Fruit fly (Drosophila melanogaster) whole organism: Measurements from ENCODE around the gene TfIIEbeta.

Experiments used
- CG8478 ChIP-seq: fragments of >200 bp; optimal IDR thresholded peaks from 2 replicates; lab custom pipeline; 2018; ENCODE audit warnings: inconsistent platforms
- Dll ChIP-seq: fragments of >200 bp; optimal IDR thresholded peaks from 2 replicates; lab custom pipeline; 2017
- EcR ChIP-seq, 2 experiments: fragments of >200 bp; optimal IDR thresholded peaks; 2 replicates each; lab custom pipeline; 2017; ENCODE audit warnings: missing biosample characterization in 2 of 2, missing genetic modification characterization in 2 of 2, missing genetic modification reagents in 2 of 2
- pan ChIP-seq: fragments of >200 bp; optimal IDR thresholded peaks from 2 replicates; lab custom pipeline; 2017
- psq ChIP-seq: fragments of >200 bp; optimal IDR thresholded peaks from 2 replicates; lab custom pipeline; 2017
- usp ChIP-seq: fragments of >200 bp; optimal IDR thresholded peaks from 2 replicates; lab custom pipeline; 2017; ENCODE audit warnings: missing biosample characterization, missing genetic modification characterization, mixed read lengths

The TfIIEbeta gene

DNA sequence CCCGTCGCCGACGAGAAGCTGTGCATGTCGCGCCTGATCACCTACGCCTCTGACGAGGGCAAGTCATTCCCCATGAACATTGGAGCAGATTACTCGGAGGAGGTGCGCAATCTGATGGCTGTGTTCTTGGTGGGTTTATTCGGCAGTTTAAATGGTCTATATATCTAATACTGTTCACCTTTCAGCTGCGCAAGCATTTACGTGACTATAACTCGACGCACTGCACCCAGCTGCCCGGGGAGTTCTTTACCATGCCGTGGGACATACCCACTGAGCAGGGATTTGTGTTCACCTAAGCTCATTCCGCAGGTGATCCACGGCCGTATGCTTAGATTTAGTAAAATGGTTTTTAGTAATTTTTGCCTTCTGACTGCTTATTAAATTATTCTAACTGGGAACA is 25.7 kb upstream of the TfIIEbeta start:
- no peak for TF ChIP-seq EcR (GFP tag; optimal IDR thresholded peaks at IDR 0.05; lab: Kevin White, UChicago)
- no peak for TF ChIP-seq Dll (lab: Kevin White, UChicago)
- no peak for TF ChIP-seq CG8478 (lab: Kevin White, UChicago)
- no peak for TF ChIP-seq psq (lab: Kevin White, UChicago)
- no peak for TF ChIP-seq pan (lab: Kevin White, UChicago)
- TF ChIP-seq usp (GFP tag; lab: Kevin White, UChicago), result no peak

DNA sequence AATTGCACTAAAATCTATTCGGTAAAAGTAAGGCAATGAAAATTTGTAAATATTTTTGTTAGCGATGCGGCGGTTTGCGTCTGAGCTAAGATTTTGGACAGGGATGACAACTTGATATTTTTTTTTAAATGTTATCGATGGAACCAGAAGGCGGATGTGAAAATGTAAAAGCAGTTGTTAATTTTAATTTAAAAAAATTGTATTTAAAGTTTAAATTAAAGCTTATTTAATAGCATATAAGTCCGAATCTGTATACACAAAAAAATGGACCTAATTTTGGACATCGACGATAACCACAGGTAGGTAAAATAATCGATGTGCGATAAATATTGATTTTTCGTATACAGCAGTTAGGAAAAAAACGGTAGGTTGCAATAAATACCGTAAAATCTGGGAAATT is 24.5 kb upstream of the TfIIEbeta start, which contains the start of the genes CG11586 and VhaM9.7-a:
Gene CG11586 (minus strand): TSS at position 87 of the 400 bp plus-strand sequence.
Gene VhaM9.7-a (plus strand): TSS at position 322 of the 400 bp plus-strand sequence.
- no peak for TF ChIP-seq psq (lab: Kevin White, UChicago)
- TF ChIP-seq EcR (GFP tag; optimal IDR thresholded peaks at IDR 0.05; lab: Kevin White, UChicago), result no peak
- TF ChIP-seq CG8478 (lab: Kevin White, UChicago), result no peak
- no peak for TF ChIP-seq Dll (lab: Kevin White, UChicago)
- TF ChIP-seq usp (GFP tag; lab: Kevin White, UChicago), result no peak
- no peak for TF ChIP-seq pan (lab: Kevin White, UChicago)

DNA sequence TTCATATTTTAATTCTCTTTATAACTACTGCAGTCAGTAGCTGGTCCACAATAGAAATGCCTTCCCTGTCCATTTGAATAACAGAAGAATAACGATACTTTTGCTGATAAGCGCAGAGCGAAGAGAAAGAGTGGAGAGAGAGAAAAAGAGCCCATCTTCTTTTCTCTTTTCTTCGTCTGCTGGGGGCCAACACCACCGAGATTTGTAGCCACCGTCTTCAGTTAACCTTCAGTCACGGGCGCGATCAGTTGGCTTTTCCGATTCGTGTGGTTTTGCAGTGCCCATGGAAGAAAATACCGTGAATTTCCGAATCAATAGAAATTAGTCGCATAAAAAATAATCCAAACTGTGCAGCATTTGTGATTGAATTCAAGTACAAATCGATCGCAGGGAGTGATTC is 23.3 kb upstream of the TfIIEbeta start, which contains the start of gene CG1273:
Gene CG1273 (plus strand): TSS at position 218 of the 400 bp plus-strand sequence.
- TF ChIP-seq CG8478 (lab: Kevin White, UChicago) (no peak), usp (GFP tag; lab: Kevin White, UChicago) (no peak), Dll (lab: Kevin White, UChicago) (no peak), psq (lab: Kevin White, UChicago) (no peak), EcR (GFP tag; optimal IDR thresholded peaks at IDR 0.05; lab: Kevin White, UChicago) (no peak), pan (lab: Kevin White, UChicago) (no peak)

DNA sequence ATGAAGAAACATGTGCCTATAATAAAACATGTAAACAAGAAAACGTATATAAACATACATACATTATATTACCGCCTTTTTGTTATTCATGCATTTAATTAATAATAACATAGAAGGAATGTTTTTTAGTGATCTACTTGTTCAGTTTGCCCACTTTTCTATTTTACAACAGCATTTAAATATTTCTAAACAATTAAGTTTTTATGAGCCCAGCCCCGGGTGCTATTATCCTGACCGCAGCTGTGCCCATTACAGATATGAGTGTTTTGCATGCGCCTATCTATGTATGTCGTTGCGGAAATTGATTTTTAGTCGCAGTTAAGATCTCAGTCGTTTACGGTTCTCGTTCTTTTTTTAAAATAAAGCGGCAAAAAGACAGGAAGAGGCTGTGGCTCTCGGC is 21.9 kb upstream of the TfIIEbeta start:
- TF ChIP-seq pan (lab: Kevin White, UChicago), result no peak
- TF ChIP-seq Dll (lab: Kevin White, UChicago), result no peak
- TF ChIP-seq usp (GFP tag; lab: Kevin White, UChicago), result no peak
- no peak for TF ChIP-seq CG8478 (lab: Kevin White, UChicago)
- TF ChIP-seq psq (lab: Kevin White, UChicago), result no peak
- no peak for TF ChIP-seq EcR (GFP tag; optimal IDR thresholded peaks at IDR 0.05; lab: Kevin White, UChicago)

DNA sequence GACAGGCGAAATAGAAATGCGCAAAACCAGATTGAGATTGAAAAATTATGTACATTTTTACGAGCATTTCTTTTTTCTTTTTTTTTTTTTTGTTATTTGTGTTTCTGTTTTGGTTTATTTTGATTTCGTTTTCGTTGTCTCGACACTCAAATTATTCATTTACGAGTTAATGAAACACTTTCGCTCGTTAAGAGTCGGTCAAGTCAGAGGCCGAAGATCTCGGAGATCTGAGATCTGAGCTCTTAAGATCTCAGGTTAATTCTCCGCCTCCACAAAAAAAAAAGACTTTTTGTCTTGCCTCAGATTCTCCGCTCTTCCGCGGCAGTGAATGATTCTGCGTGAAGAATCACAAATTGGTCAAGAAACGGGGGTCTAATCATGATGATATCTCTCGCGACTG is 21.0 kb upstream of the TfIIEbeta start:
- TF ChIP-seq EcR (GFP tag; optimal IDR thresholded peaks at IDR 0.05; lab: Kevin White, UChicago) (no peak), psq (lab: Kevin White, UChicago) (no peak), CG8478 (lab: Kevin White, UChicago) (no peak), pan (lab: Kevin White, UChicago) (no peak), Dll (lab: Kevin White, UChicago) (no peak), usp (GFP tag; lab: Kevin White, UChicago) (no peak)

DNA sequence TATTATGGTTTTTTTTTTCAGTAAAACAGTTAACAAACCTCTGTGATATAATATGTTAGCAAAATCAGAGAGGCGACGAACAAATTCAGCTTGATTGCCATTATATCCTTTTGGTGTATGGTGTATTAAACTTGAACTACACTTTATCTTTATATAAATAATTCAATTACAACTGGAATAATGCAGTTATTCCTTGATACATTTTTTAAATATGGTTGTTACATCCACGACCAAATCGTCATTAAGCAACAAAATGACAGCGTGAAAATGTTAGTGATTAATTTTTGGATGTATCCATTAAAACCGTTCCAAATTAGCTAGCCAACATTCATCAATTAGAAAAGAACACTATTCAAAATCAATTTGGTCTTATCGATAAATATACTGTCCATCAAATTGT is 19.4 kb upstream of the TfIIEbeta start, which contains the start of gene CG33764:
Gene CG33764 (minus strand): TSS at position 101 of the 400 bp plus-strand sequence.
- no peak for TF ChIP-seq Dll (lab: Kevin White, UChicago)
- TF ChIP-seq usp (GFP tag; lab: Kevin White, UChicago), result no peak
- no peak for TF ChIP-seq pan (lab: Kevin White, UChicago)
- TF ChIP-seq psq (lab: Kevin White, UChicago), result no peak
- TF ChIP-seq CG8478 (lab: Kevin White, UChicago), result no peak
- no peak for TF ChIP-seq EcR (GFP tag; optimal IDR thresholded peaks at IDR 0.05; lab: Kevin White, UChicago)

DNA sequence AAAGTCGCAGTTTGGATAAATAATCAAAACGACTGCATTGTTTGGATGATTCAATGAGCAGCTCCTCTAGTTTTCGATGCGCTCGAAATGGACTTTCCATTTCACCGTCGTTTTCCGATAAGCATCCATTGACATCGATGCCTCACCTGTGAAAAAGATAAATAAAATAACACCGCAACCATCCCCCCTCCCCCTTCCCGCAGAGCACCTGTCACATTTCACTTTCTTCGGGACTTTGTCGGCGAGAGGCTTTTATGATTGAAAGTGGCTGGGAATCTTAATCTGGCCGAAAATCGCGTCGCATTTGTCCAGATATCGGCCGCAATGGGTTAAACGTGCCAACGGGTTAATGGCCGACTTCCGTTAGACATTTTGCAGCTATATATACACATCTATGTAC is 17.6 kb upstream of the TfIIEbeta start:
- TF ChIP-seq psq (lab: Kevin White, UChicago) (no peak), CG8478 (lab: Kevin White, UChicago) (no peak)

DNA sequence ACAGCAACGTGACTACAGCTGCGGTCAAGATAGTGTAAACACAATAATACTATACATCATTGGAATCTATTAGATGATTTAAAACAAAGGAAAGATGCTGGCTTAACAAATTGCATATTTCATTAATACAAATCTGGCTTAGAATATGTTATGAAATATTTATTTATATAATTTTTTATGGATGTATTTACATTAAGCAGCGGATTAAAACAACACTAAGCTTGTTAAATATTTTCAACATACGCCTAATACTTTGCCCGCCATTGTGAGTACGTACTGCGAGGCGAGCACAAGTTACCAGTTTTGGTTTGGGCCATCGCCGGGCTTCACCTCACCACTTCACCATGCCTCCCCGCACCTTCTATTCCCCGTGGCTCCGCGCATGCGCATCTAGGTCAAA is 16.9 kb upstream of the TfIIEbeta start:
- no peak for TF ChIP-seq CG8478 (lab: Kevin White, UChicago)
- TF ChIP-seq psq (lab: Kevin White, UChicago), result no peak

DNA sequence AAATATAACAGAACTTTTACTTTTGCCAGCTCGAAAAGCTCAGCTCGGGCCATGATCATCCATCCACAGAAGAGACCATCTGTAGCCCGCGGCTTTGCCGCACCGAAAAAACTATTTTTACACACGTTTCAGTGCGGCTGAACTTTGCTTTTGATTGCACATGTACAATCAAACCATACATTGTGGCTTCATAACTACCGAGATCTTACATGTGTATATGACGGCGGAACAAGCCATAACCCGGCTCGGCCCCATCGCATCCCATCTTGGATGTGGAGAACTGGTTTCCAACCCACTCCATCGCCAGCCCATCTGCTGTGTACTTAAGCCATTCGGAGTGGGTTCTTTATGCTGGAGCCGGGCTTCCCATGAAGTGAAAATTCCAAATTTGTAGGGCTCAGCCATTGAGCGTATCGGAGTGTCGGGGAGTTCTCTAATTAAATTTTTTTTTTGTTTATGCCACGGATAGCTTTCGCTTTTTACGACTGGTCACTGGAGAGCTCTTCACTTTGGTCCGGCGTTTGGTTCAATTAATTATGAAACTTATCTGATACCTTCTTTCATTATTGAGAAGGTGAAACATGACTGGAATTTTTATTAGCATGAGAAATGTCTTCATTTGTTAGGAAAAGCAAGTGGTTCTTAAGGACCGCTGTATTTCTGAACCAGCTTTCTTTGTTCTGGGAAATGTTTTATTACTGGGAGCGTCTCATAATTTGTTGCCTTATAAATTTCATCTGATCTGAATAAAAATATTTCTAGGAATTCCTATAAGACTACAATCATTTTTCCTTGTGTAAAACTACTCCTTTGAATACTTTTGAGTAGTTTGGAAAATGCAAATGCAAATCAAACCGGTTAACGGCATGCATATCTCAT is 15.7 kb upstream of the TfIIEbeta start:
- TF ChIP-seq usp (GFP tag; lab: Kevin White, UChicago) (no peak), pan (lab: Kevin White, UChicago) (no peak), Dll (lab: Kevin White, UChicago) (no peak), psq (lab: Kevin White, UChicago) (no peak), CG8478 (lab: Kevin White, UChicago) (no peak), EcR (GFP tag; optimal IDR thresholded peaks at IDR 0.05; lab: Kevin White, UChicago) (no peak)

DNA sequence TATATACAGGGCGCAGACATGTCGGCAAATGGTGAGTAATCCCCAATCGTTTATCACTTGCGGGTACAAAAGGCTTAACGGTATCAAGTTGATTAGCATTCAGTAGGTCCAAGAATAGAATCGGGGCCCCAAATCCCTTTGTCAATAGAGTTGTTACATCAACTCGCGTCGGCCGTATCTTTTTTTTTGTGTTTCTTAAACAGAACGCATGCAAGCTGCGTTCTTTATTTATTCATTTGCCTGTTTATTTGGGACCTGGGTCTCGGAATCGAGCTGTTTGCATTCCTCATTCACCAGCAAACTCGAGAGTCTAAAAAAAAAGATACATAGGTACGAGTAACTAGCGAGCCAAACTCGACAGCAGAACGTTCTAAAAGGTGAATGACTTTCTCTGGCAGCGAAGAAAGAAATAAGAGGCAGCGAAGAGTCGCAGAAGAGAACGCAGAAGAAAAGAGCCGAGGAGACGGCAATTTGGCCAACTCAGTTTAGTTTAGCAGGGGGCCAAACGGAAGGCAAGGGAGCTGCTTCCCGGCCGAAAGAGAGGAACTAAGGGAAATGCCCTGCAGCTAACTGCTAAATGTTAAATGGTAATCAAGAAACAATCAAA is 14.6 kb upstream of the TfIIEbeta start:
- TF ChIP-seq EcR (GFP tag; optimal IDR thresholded peaks at IDR 0.05; lab: Kevin White, UChicago) (peak; percentile 13 to 89), CG8478 (lab: Kevin White, UChicago) (no peak)

DNA sequence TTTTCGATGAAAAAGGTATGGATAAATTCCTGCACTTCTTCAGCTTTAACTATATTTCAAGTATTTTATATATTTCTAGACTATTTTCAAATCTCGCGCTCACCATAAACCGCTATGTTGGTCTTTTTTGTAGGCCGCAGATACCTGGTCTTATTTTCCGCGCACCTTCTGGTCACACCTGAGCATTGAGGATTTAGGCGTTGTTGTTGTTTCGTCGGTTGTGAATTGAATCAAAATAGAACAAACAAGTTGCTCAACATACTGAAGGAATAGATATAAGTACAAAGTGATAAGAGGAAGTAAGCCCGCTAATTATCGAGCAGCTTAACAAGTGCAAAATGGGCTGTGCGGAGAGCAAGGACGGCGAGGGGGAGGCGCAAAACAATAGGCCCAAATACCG is 9.0 kb upstream of the TfIIEbeta start, which contains the start of gene Ctl1:
Gene Ctl1 (plus strand): TSS at position 167 of the 400 bp plus-strand sequence.
- TF ChIP-seq usp (GFP tag; lab: Kevin White, UChicago) (no peak), CG8478 (lab: Kevin White, UChicago) (no peak), EcR (GFP tag; optimal IDR thresholded peaks at IDR 0.05; lab: Kevin White, UChicago) (no peak), pan (lab: Kevin White, UChicago) (no peak), psq (lab: Kevin White, UChicago) (no peak), Dll (lab: Kevin White, UChicago) (no peak)
